Worm (Caenorhabditis elegans): ENCODE results near the gene klp-18.
A peak's percentile ranks its signal among the peaks of the same experiment; 100 is the strongest.

The klp-18 gene

ce11 chrIV:7023004-7023403 is 17.0 kb upstream of the klp-18 start (continued):
- no peak for TF ChIP-seq aly-2 (tag; optimal IDR thresholded peaks at IDR 0.05)
- TF ChIP-seq zag-1 (tag; optimal IDR thresholded peaks at IDR 0.05): no peak
- TF ChIP-seq unc-130 (tag; optimal IDR thresholded peaks at IDR 0.05): peak; percentile 46
- TF ChIP-seq hlh-4 (tag; optimal IDR thresholded peaks at IDR 0.05): no peak
- peak; percentile 81 for TF ChIP-seq nhr-90 (tag; optimal IDR thresholded peaks at IDR 0.05; ENCODE audit: poor library complexity)
- peak; percentile 67 for TF ChIP-seq fos-1 (tag; optimal IDR thresholded peaks at IDR 0.05)
- TF ChIP-seq nhr-77 (tag; optimal IDR thresholded peaks at IDR 0.05): peak; percentile 29
- peak; percentile 48 for TF ChIP-seq snpc-4 (tag; optimal IDR thresholded peaks at IDR 0.05)
- TF ChIP-seq swsn-7 (tag; optimal IDR thresholded peaks at IDR 0.05): peak; percentile 78
- no peak for TF ChIP-seq pag-3 (tag; optimal IDR thresholded peaks at IDR 0.05; ENCODE audit: borderline replicate concordance, insufficient read depth)
- TF ChIP-seq hlh-17 (GFP tag; optimal IDR thresholded peaks at IDR 0.05; ENCODE audit: borderline replicate concordance): no peak
- peak; percentile 51 for TF ChIP-seq blmp-1 (tag; optimal IDR thresholded peaks at IDR 0.05)
- TF ChIP-seq pax-3 (tag; optimal IDR thresholded peaks at IDR 0.05): no peak
- TF ChIP-seq skn-1 (tag; optimal IDR thresholded peaks at IDR 0.05): peak; percentile 61

- no peak for TF ChIP-seq egl-13 (tag; optimal IDR thresholded peaks at IDR 0.05)
- TF ChIP-seq mdl-1 (tag; optimal IDR thresholded peaks at IDR 0.05): no peak
- TF ChIP-seq mef-2 (tag; optimal IDR thresholded peaks at IDR 0.05): no peak
- TF ChIP-seq nhr-12 (tag; optimal IDR thresholded peaks at IDR 0.05): no peak
- no peak for TF ChIP-seq vab-15 (tag; optimal IDR thresholded peaks at IDR 0.05)
- TF ChIP-seq unc-30 (tag; optimal IDR thresholded peaks at IDR 0.05): no peak
- no peak for TF ChIP-seq sptf-1 (tag; optimal IDR thresholded peaks at IDR 0.05)
- no peak for TF ChIP-seq nhr-84 (tag; optimal IDR thresholded peaks at IDR 0.05)
- no peak for TF ChIP-seq pax-3 (tag; optimal IDR thresholded peaks at IDR 0.05)
- TF ChIP-seq elt-3 (tag; optimal IDR thresholded peaks at IDR 0.05): peak in 1 of 6 experiments; percentile 56
- TF ChIP-seq ama-1 (optimal IDR thresholded peaks at IDR 0.05): no peak
- TF ChIP-seq lir-3 (tag; optimal IDR thresholded peaks at IDR 0.05; ENCODE audit: poor library complexity): no peak
- no peak for TF ChIP-seq nhr-47 (tag; optimal IDR thresholded peaks at IDR 0.05)
- peak; percentile 34 for TF ChIP-seq nhr-20 (tag; optimal IDR thresholded peaks at IDR 0.05)
- no peak for TF ChIP-seq nhr-85 (tag)
- no peak for TF ChIP-seq F16B12.6 (tag; optimal IDR thresholded peaks at IDR 0.05)
- no peak for TF ChIP-seq unc-98 (GFP tag; IDR thresholded peaks at IDR 0.05)
- no peak for TF ChIP-seq hlh-4 (tag; optimal IDR thresholded peaks at IDR 0.05)
- TF ChIP-seq alr-1 (tag; optimal IDR thresholded peaks at IDR 0.05; ENCODE audit: borderline replicate concordance): no peak
- no peak for TF ChIP-seq dsc-1 (tag; optimal IDR thresholded peaks at IDR 0.05)
- no peak for TF ChIP-seq fkh-10 (GFP tag; optimal IDR thresholded peaks at IDR 0.05)
- no peak for TF ChIP-seq fos-1 (tag; optimal IDR thresholded peaks at IDR 0.05)
- TF ChIP-seq rnt-1 (tag; optimal IDR thresholded peaks at IDR 0.05): peak; percentile 31
- no peak for TF ChIP-seq elt-2 (tag; optimal IDR thresholded peaks at IDR 0.05)
- no peak for TF ChIP-seq efl-3 (GFP tag; optimal IDR thresholded peaks at IDR 0.05)
- TF ChIP-seq grh-1 (GFP tag; IDR thresholded peaks at IDR 0.05): no peak
- no peak for TF ChIP-seq nhr-90 (tag; optimal IDR thresholded peaks at IDR 0.05; ENCODE audit: poor library complexity)
- no peak for TF ChIP-seq fkh-8 (tag; optimal IDR thresholded peaks at IDR 0.05)
- peak in 1 of 2 experiments; percentile 11 for TF ChIP-seq efl-1 (optimal IDR thresholded peaks at IDR 0.05)
- TF ChIP-seq efl-1 (GFP tag; optimal IDR thresholded peaks at IDR 0.05 in 1 of 2): peak in 1 of 2 experiments; percentile 65
- TF ChIP-seq lin-15B (tag; optimal IDR thresholded peaks at IDR 0.05): no peak
- no peak for TF ChIP-seq egl-27 (tag; optimal IDR thresholded peaks at IDR 0.05)
- no peak for TF ChIP-seq pag-3 (tag; optimal IDR thresholded peaks at IDR 0.05; ENCODE audit: borderline replicate concordance, insufficient read depth)
- no peak for TF ChIP-seq irx-1 (tag; optimal IDR thresholded peaks at IDR 0.05)
- TF ChIP-seq dpl-1 (GFP tag; optimal IDR thresholded peaks at IDR 0.05): no peak
- no peak for TF ChIP-seq ceh-82 (tag; optimal IDR thresholded peaks at IDR 0.05)
- TF ChIP-seq aha-1 (tag; optimal IDR thresholded peaks at IDR 0.05): no peak
- no peak for TF ChIP-seq zip-4 (GFP tag; optimal IDR thresholded peaks at IDR 0.05)
- TF ChIP-seq zag-1 (tag; optimal IDR thresholded peaks at IDR 0.05): no peak
- TF ChIP-seq nhr-28 (tag; optimal IDR thresholded peaks at IDR 0.05): no peak
- TF ChIP-seq C04F5.9 (tag; optimal IDR thresholded peaks at IDR 0.05): no peak
- peak; percentile 22 to 26 for TF ChIP-seq lsy-2 (tag; optimal IDR thresholded peaks at IDR 0.05)
- no peak for TF ChIP-seq hlh-17 (GFP tag; optimal IDR thresholded peaks at IDR 0.05; ENCODE audit: borderline replicate concordance)
- no peak for TF ChIP-seq lin-35 (GFP tag; optimal IDR thresholded peaks at IDR 0.05)
Observed at ce11 chrIV:7023858-7024257, 16.2 kb upstream of the klp-18 start, which contains the start of gene adah-1. TSS of gene adah-1 (plus strand) at chrIV:7024211.
